Worm (Caenorhabditis elegans): ENCODE results near the gene acp-4.

DNA sequence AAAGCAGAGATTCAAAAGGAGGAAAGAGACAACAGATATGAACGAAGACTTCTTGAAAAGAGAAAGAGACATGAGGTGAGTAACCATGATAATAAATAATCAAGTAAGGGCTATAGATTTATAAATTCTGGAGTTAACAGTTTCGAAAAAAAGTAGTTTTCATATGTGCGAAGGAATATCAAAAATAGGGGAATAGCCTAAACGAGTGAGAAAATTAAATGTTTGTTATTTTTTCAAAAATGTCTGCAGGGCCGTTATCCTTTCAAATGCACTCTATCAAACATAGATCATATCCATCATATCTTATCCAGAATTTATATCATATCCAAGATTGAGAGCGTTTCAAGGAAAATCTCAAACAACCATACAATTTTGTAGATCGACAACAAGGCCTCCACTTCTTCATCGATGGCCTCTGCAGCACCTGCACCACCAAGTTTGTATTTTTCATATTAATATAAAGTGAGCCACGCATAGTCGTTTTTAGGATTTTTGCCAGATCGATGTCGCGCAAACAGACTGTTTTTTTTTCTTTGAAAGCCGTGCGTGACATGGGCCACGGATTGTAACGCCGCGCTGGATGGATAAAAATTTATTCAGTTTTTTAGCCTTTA, 14.0 kb downstream of the acp-4 start:
- no peak for TF ChIP-seq attf-6 (GFP tag; IDR thresholded peaks at IDR 0.05)
- TF ChIP-seq F55B11.4 (tag; optimal IDR thresholded peaks at IDR 0.05; ENCODE audit: borderline replicate concordance, insufficient read depth), result no peak
- no peak for TF ChIP-seq mxl-1 (tag; optimal IDR thresholded peaks at IDR 0.05)
- TF ChIP-seq nfya-1 (tag; optimal IDR thresholded peaks at IDR 0.05; ENCODE audit: borderline replicate concordance, insufficient read depth), result no peak
- no peak for TF ChIP-seq him-1 (tag; optimal IDR thresholded peaks at IDR 0.05)
- TF ChIP-seq lsy-27 (tag; optimal IDR thresholded peaks at IDR 0.05; ENCODE audit: borderline replicate concordance, insufficient read depth), result no peak
- TF ChIP-seq F52B5.7 (tag; optimal IDR thresholded peaks at IDR 0.05), result no peak
